Fruit fly (Drosophila melanogaster) whole organism, wandering third instar larva: ENCODE results near the gene CG11698.

Experiments
- CG32264 ChIP-seq: fragments of 200-800 bp; sonication (Bioruptor generic); optimal IDR thresholded peaks from 2 replicates; lab custom pipeline; 2016; ENCODE audit warnings: missing biosample characterization, missing genetic modification characterization
- CG9705 ChIP-seq: fragments of 200-800 bp; sonication (Bioruptor generic); optimal IDR thresholded peaks from 2 replicates; lab custom pipeline; 2018; ENCODE audit warnings: missing biosample characterization, mild to moderate bottlenecking, missing genetic modification characterization
- CrebA ChIP-seq: fragments of 200-800 bp; sonication (Bioruptor generic); optimal IDR thresholded peaks from 2 replicates; lab custom pipeline; 2016; ENCODE audit warnings: missing biosample characterization, mild to moderate bottlenecking, missing genetic modification characterization, borderline replicate concordance
- Dfd ChIP-seq: fragments of >200 bp; optimal IDR thresholded peaks from 2 replicates; lab custom pipeline; 2017; ENCODE audit warnings: missing biosample characterization, missing genetic modification characterization
- Dif ChIP-seq: fragments of 200-275, 200-300 bp; sonication (Bioruptor generic); optimal IDR thresholded peaks from 2 replicates; lab custom pipeline; 2018; ENCODE audit warnings: missing biosample characterization, missing genetic modification characterization; ENCODE audit not compliant: partially characterized antibody
- HLH106 ChIP-seq: fragments of 200-800 bp; optimal IDR thresholded peaks from 3 replicates; lab custom pipeline; 2019; ENCODE audit warnings: missing biosample characterization, mild to moderate bottlenecking, missing genetic modification characterization, moderate library complexity
- Hnf4 ChIP-seq: fragments of 200-800 bp; sonication (Bioruptor generic); optimal IDR thresholded peaks from 2 replicates; lab custom pipeline; 2016; ENCODE audit warnings: missing biosample characterization, mild to moderate bottlenecking, missing genetic modification characterization
- Hr78 ChIP-seq: fragments of >200 bp; optimal IDR thresholded peaks from 2 replicates; lab custom pipeline; 2017; ENCODE audit warnings: missing biosample characterization, missing genetic modification characterization
- Hr83 ChIP-seq: fragments of 200-300 bp; sonication (Bioruptor generic); optimal IDR thresholded peaks from 2 replicates; lab custom pipeline; 2016; ENCODE audit warnings: missing biosample characterization, mild to moderate bottlenecking, missing genetic modification characterization, moderate library complexity; ENCODE audit not compliant: poor library complexity, severe bottlenecking
- Jra ChIP-seq: sonication (Bioruptor generic); optimal IDR thresholded peaks from 2 replicates; lab custom pipeline; 2016; ENCODE audit warnings: missing biosample characterization, missing genetic modification characterization
- Mio ChIP-seq: sonication (Bioruptor generic); optimal IDR thresholded peaks from 2 replicates; lab custom pipeline; 2016; ENCODE audit warnings: missing biosample characterization, missing genetic modification characterization
- Myc ChIP-seq: fragments of >200 bp; optimal IDR thresholded peaks from 2 replicates; lab custom pipeline; 2017
- N ChIP-seq: fragments of >200 bp; optimal IDR thresholded peaks from 2 replicates; lab custom pipeline; 2018; ENCODE audit warnings: missing biosample characterization, missing external identifiers, missing genetic modification characterization
- Rel ChIP-seq, 2 experiments: fragments of 200-800 bp; sonication (Bioruptor generic) in 1 of 2; optimal IDR thresholded peaks; 2 replicates in 1 of 2; 3 replicates in 1 of 2; lab custom pipeline; 2016 to 2019; ENCODE audit warnings: mild to moderate bottlenecking in 2 of 2, missing biosample characterization in 2 of 2, missing genetic modification characterization in 2 of 2, moderate library complexity in 1 of 2
- Sp1 ChIP-seq: fragments of 200-800 bp; sonication (Bioruptor generic); optimal IDR thresholded peaks from 3 replicates; lab custom pipeline; 2019; ENCODE audit warnings: missing biosample characterization, mild to moderate bottlenecking, missing genetic modification characterization, moderate library complexity
- Vsx2 ChIP-seq: fragments of 200-300, 225-300 bp; sonication (Bioruptor generic); optimal IDR thresholded peaks from 2 replicates; lab custom pipeline; 2018; ENCODE audit warnings: missing biosample characterization, missing genetic modification characterization; ENCODE audit not compliant: partially characterized antibody
- brk ChIP-seq: fragments of 200-800 bp; sonication (Bioruptor generic); optimal IDR thresholded peaks from 2 replicates; lab custom pipeline; 2016; ENCODE audit warnings: missing biosample characterization, mild to moderate bottlenecking, missing genetic modification characterization
- dl ChIP-seq, 2 experiments: fragments of 175-275, 200-275 bp in 1 of 2; fragments of 200-275 bp in 1 of 2; sonication (Bioruptor generic); optimal IDR thresholded peaks; lab custom pipeline; 2018; ENCODE audit warnings: mild to moderate bottlenecking in 2 of 2, missing biosample characterization in 2 of 2, missing genetic modification characterization in 2 of 2, moderate library complexity in 2 of 2; ENCODE audit not compliant: partially characterized antibody in 2 of 2, insufficient read depth in 1 of 2
- dmrt93B ChIP-seq: fragments of 200-800 bp; sonication (Bioruptor generic); optimal IDR thresholded peaks from 2 replicates; lab custom pipeline; 2018; ENCODE audit warnings: missing biosample characterization, mild to moderate bottlenecking, missing genetic modification characterization
- dsf ChIP-seq: sonication (Bioruptor generic); optimal IDR thresholded peaks from 2 replicates; lab custom pipeline; 2016; ENCODE audit warnings: missing biosample characterization, missing genetic modification characterization, borderline replicate concordance
- ey ChIP-seq: fragments of 200-800 bp; sonication (Bioruptor generic); optimal IDR thresholded peaks from 2 replicates; lab custom pipeline; 2016; ENCODE audit warnings: missing biosample characterization, missing genetic modification characterization
- foxo ChIP-seq, 2 experiments: fragments of 200-800 bp; sonication (Bioruptor generic); optimal IDR thresholded peaks; 2 replicates in 1 of 2; 3 replicates in 1 of 2; lab custom pipeline; 2016 to 2017; ENCODE audit warnings: missing biosample characterization in 2 of 2, missing genetic modification characterization in 2 of 2
- fru ChIP-seq: fragments of 200-800 bp; sonication (Bioruptor generic); optimal IDR thresholded peaks from 3 replicates; lab custom pipeline; 2016; ENCODE audit warnings: missing biosample characterization, mild to moderate bottlenecking, missing genetic modification characterization
- h ChIP-seq: fragments of 200-800 bp; sonication (Bioruptor generic); optimal IDR thresholded peaks from 3 replicates; lab custom pipeline; 2016; ENCODE audit warnings: missing biosample characterization, mild to moderate bottlenecking, missing genetic modification characterization
- jim ChIP-seq: fragments of 175-275, 200-325 bp; sonication (Bioruptor generic); optimal IDR thresholded peaks from 2 replicates; lab custom pipeline; 2016; ENCODE audit warnings: missing biosample characterization, mild to moderate bottlenecking, missing genetic modification characterization
- lola ChIP-seq: fragments of >200 bp; optimal IDR thresholded peaks from 2 replicates; lab custom pipeline; 2017; ENCODE audit warnings: missing biosample characterization, missing genetic modification characterization
- psq ChIP-seq: fragments of 200-800 bp; sonication (Bioruptor generic); optimal IDR thresholded peaks from 3 replicates; lab custom pipeline; 2017; ENCODE audit warnings: missing biosample characterization, mild to moderate bottlenecking, missing genetic modification characterization, moderate library complexity
- rgr ChIP-seq: fragments of 200-800 bp; sonication (Bioruptor generic); optimal IDR thresholded peaks from 3 replicates; lab custom pipeline; 2016; ENCODE audit warnings: missing biosample characterization, mild to moderate bottlenecking, missing genetic modification characterization
- tai ChIP-seq: sonication (Bioruptor generic); optimal IDR thresholded peaks from 2 replicates; lab custom pipeline; 2016; ENCODE audit warnings: missing biosample characterization, missing genetic modification characterization
- usp ChIP-seq: fragments of >200 bp; optimal IDR thresholded peaks from 2 replicates; lab custom pipeline; 2017; ENCODE audit warnings: missing biosample characterization, missing genetic modification characterization
- woc ChIP-seq: sonication (Bioruptor generic); optimal IDR thresholded peaks from 2 replicates; lab custom pipeline; 2016; ENCODE audit warnings: missing biosample characterization, mild to moderate bottlenecking, missing genetic modification characterization

Gene CG11698

DNA sequence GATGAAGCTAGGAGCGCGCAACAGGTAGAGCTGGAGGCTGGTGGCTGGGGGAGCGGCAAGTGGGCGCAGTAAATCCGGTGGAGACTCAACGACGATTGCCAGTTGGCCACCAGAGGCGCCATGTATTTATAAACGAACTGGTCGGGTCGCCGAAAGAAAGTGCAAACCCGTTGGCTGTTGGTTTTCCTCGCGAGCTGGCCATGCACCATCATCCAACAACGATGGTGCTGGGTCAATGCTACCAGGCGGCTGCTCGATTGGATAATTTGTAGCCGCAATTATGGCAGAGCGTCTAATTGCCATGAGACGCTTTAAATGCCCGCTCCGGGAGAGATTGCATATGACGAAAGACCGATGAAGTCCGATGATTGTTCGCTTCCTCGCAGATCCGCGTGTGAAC, 1.3 kb upstream of the CG11698 start, which contains the start of gene CG11693:
CG11693 (minus strand) TSS at position 101 of the 400 bp plus-strand sequence.
- TF ChIP-seq Hr78 (no peak), jim (GFP tag; lab: Kevin White, UChicago) (no peak), h (no peak), Vsx2 (GFP tag; lab: Kevin White, UChicago) (no peak), dsf (GFP tag; lab: Kevin White, UChicago) (no peak), Hr83 (GFP tag; lab: Kevin White, UChicago) (no peak), lola (GFP tag; lab: Kevin White, UChicago) (no peak), psq (GFP tag; lab: Kevin White, UChicago) (no peak), brk (GFP tag; lab: Kevin White, UChicago) (no peak)

DNA sequence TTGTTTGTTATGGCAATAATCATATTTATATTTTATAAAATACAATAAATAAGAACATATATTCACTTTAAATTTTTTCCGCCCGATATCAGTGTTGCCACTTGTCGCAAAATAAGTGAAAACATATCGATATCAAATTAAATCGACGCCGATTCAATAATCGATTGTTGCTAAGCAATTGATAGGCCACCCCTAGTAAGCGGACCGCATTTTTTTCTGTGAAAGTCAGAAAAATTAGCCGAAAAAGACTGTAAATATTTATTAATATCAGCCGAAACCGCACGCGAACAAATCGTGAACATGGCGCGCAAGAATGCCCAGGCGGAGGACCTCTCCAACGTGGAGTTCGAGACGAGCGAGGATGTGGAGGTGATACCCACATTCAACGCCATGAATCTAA, 1.1 kb downstream of the CG11698 start, which contains the start of gene CG7483:
CG7483 (plus strand) TSS at position 171 of the 400 bp plus-strand sequence.
- TF ChIP-seq woc (GFP tag; lab: Kevin White, UChicago) (no peak), HLH106 (tag; lab: Kevin White, UChicago) (no peak), Jra (no peak), usp (GFP tag; lab: Kevin White, UChicago) (no peak), Dif (GFP tag; lab: Kevin White, UChicago) (no peak), CG32264 (no peak), Vsx2 (GFP tag; lab: Kevin White, UChicago) (no peak), CG9705 (GFP tag; lab: Kevin White, UChicago) (no peak), Rel (GFP tag; optimal IDR thresholded peaks at IDR 0.05; lab: Kevin White, UChicago) (no peak), Rel (tag; optimal IDR thresholded peaks at IDR 0.05; lab: Kevin White, UChicago) (no peak), CrebA (no peak), N (GFP tag; lab: Kevin White, UChicago) (no peak), foxo (GFP tag; optimal IDR thresholded peaks at IDR 0.05; lab: Kevin White, UChicago) (no peak), tai (GFP tag; lab: Kevin White, UChicago) (no peak), Hnf4 (GFP tag; lab: Kevin White, UChicago) (no peak), Hr83 (GFP tag; lab: Kevin White, UChicago) (no peak), Sp1 (GFP tag; lab: Kevin White, UChicago) (no peak)

DNA sequence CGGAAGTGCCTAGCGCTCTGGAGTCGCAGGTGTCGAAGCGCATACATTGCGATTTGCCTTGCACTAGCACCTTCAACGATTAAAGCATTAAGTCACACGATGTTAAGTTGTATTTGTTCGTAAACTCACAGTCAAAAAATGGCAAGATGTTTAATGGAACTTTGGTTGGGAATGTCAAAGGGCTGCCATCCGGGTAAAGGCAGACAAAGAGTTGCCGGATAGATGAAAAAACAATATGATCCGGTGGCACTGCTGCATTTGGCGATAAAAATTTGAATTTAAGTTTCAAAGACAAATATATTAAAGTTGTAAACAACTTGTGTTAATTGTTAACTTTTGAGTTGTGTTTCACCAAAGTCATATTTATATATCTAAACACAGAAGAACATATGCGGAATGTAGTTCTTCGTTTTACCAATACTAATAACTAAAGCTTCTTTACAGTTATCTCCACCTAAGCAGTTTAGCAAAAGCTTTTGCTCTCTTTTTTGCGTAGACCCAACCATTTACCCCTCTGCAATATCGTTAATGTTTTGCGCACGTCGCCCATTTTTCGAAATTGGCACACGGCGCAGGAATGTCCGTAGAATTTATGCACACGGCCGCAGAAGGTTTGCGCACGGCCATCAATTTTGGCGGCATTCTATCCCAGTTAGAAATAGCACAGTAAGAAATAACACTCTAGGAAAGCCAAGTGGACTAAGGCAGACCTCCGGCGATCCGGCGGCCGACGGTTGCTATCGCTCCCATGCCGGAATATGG, 4.5 kb downstream of the CG11698 start, which contains the start of gene Coq2:
Coq2 (minus strand) TSS at position 200 of the 762 bp plus-strand sequence.
- peak; percentile 100 for TF ChIP-seq Dif (GFP tag; lab: Kevin White, UChicago)
- no peak for TF ChIP-seq Sp1 (GFP tag; lab: Kevin White, UChicago)
- peak; percentile 100 for TF ChIP-seq dl (GFP tag; optimal IDR thresholded peaks at IDR 0.05; lab: Kevin White, UChicago; ENCODE audit: insufficient read depth in 1 of 2, partially characterized antibody in 2 of 2)
- TF ChIP-seq dmrt93B = no peak
- TF ChIP-seq Myc = peak; percentile 28
- no peak for TF ChIP-seq Hr78
- no peak for TF ChIP-seq HLH106 (tag; lab: Kevin White, UChicago)
- no peak for TF ChIP-seq rgr
- TF ChIP-seq psq (GFP tag; lab: Kevin White, UChicago) = no peak
- peak; percentile 100 for TF ChIP-seq Vsx2 (GFP tag; lab: Kevin White, UChicago)
- no peak for TF ChIP-seq CrebA
- TF ChIP-seq Hr83 (GFP tag; lab: Kevin White, UChicago) = no peak

- TF ChIP-seq Dif (GFP tag; lab: Kevin White, UChicago) (peak; percentile 13), lola (GFP tag; lab: Kevin White, UChicago) (no peak), Vsx2 (GFP tag; lab: Kevin White, UChicago) (peak; percentile 47), Myc (no peak), CrebA (no peak), Mio (GFP tag; lab: Kevin White, UChicago) (no peak), Hnf4 (GFP tag; lab: Kevin White, UChicago) (no peak), dl (GFP tag; optimal IDR thresholded peaks at IDR 0.05; lab: Kevin White, UChicago; ENCODE audit: insufficient read depth in 1 of 2, partially characterized antibody in 2 of 2) (peak in 1 of 2 experiments; percentile 9), fru (GFP tag; lab: Kevin White, UChicago) (no peak), ey (no peak), Dfd (GFP tag; lab: Kevin White, UChicago) (no peak), Jra (no peak), psq (GFP tag; lab: Kevin White, UChicago) (no peak), usp (GFP tag; lab: Kevin White, UChicago) (no peak)
These were observed 5.2 kb downstream of the CG11698 start, which contains the start of gene Ctr1B for dm6 chr3R:8317215-8317614. Gene Ctr1B (plus strand): TSS chr3R:8317612.
